Worm (Caenorhabditis elegans) whole organism, L2 larva: ENCODE data around the gene C02E7.10.

Experiments used
- C34F6.9 ChIP-seq: fragments of 150-350 bp; optimal IDR thresholded peaks from 2 replicates; lab custom pipeline; 2014; ENCODE audit warnings: missing biosample characterization, missing genetic modification characterization
- ZK546.5 ChIP-seq: sonication (generic microtip); optimal IDR thresholded peaks from 2 replicates; lab custom pipeline; 2017; ENCODE audit warnings: missing biosample characterization, missing genetic modification characterization
- egl-27 ChIP-seq: sonication (generic microtip); optimal IDR thresholded peaks from 3 replicates; lab custom pipeline; 2017; ENCODE audit warnings: missing biosample characterization, missing genetic modification reagents, missing genetic modification characterization
- elt-3 ChIP-seq: sonication (generic microtip); optimal IDR thresholded peaks from 2 replicates; lab custom pipeline; 2017; ENCODE audit warnings: missing biosample characterization, missing genetic modification characterization
- fos-1 ChIP-seq: fragments of 150-350 bp; optimal IDR thresholded peaks from 2 replicates; lab custom pipeline; 2014; ENCODE audit warnings: missing biosample characterization, missing genetic modification characterization
- lin-13 ChIP-seq: fragments of 150-350 bp; optimal IDR thresholded peaks from 2 replicates; lab custom pipeline; 2014; ENCODE audit warnings: missing biosample characterization, missing genetic modification reagents, missing genetic modification characterization
- lin-39 ChIP-seq: fragments of 150-350 bp; optimal IDR thresholded peaks from 2 replicates; lab custom pipeline; 2014; ENCODE audit warnings: missing biosample characterization, missing genetic modification reagents, missing genetic modification characterization
- nhr-11 ChIP-seq: fragments of 150-350 bp; optimal IDR thresholded peaks from 2 replicates; lab custom pipeline; 2014; ENCODE audit warnings: missing biosample characterization, missing genetic modification characterization
- nhr-21 ChIP-seq: fragments of 150-350 bp; optimal IDR thresholded peaks from 2 replicates; lab custom pipeline; 2014; ENCODE audit warnings: missing biosample characterization, missing genetic modification characterization
- nhr-237 ChIP-seq: fragments of 150-350 bp; optimal IDR thresholded peaks from 2 replicates; lab custom pipeline; 2014; ENCODE audit warnings: missing biosample characterization, missing genetic modification characterization
- skn-1 ChIP-seq: sonication (generic microtip); optimal IDR thresholded peaks from 2 replicates; lab custom pipeline; 2017; ENCODE audit warnings: missing biosample characterization, missing genetic modification characterization
- sma-9 ChIP-seq, 2 experiments: fragments of 150-350 bp in 1 of 2; sonication (generic microtip) in 1 of 2; optimal IDR thresholded peaks; 2 replicates each; lab custom pipeline; 2014 to 2016; ENCODE audit warnings: missing genetic modification characterization in 2 of 2, mild to moderate bottlenecking in 1 of 2, missing biosample characterization in 1 of 2, missing compliant biosample characterization in 1 of 2, missing genetic modification reagents in 1 of 2, moderate library complexity in 1 of 2
- zag-1 ChIP-seq: fragments of 150-350 bp; optimal IDR thresholded peaks from 2 replicates; lab custom pipeline; 2014; ENCODE audit warnings: missing biosample characterization, missing genetic modification characterization
- ztf-4 ChIP-seq: fragments of 150-350 bp; optimal IDR thresholded peaks from 2 replicates; lab custom pipeline; 2014; ENCODE audit warnings: missing biosample characterization, missing genetic modification characterization

DNA sequence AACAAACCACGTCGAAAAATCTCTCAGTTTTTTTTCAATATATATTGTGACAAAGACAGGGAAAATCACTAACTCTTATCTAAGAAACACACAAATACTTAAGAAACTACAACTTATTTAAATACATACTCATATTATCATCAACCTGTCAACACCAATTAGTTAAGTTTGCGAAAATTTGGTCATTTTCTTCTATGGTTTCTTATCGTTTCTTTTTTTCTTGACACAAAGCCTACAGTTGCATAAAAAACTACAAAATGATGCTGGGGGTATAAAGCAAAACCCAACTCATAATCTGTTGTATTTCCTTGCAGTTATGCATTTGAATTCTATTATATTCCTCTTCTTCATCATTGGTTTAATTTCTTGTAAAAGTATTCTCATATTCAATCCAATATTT, 31.8 kb downstream of the C02E7.10 start, which contains the start of gene ugt-67:
- TF ChIP-seq fos-1 (tag; lab: Kevin White, UChicago) (no peak), nhr-21 (no peak), nhr-237 (tag; lab: Kevin White, UChicago) (no peak), lin-13 (no peak), C34F6.9 (no peak), elt-3 (tag; lab: Kevin White, UChicago) (no peak), egl-27 (tag; lab: Kevin White, UChicago) (no peak), ZK546.5 (no peak), ztf-4 (tag; lab: Kevin White, UChicago) (no peak), skn-1 (tag; lab: Kevin White, UChicago) (no peak), sma-9 (GFP tag; optimal IDR thresholded peaks at IDR 0.05; lab: Kevin White, UChicago) (no peak), sma-9 (tag; optimal IDR thresholded peaks at IDR 0.05; lab: Kevin White, UChicago) (no peak), nhr-11 (no peak), zag-1 (no peak), lin-39 (tag; lab: Kevin White, UChicago) (no peak)
